ENCODE assay signal across 1 fruit fly cellular context in genomic region chr2L:22018861-22019270, dm6.
TF ChIP-seq lines count a peak whose summit lies in the region.

Gene tio, plus strand, starts transcription at chr2L:22019208.

TF ChIP-seq in whole organism, embryonic, 481 proteins besides CTCF, POLR2A, EP300 and RAD21 (continued from another document and continues in another):
- no peak for TF ChIP-seq Deaf1 (tag; optimal IDR thresholded peaks at IDR 0.05; lab: Kevin White, UChicago)
- TF ChIP-seq stc (GFP tag; IDR thresholded peaks at IDR 0.05; lab: Robert Waterston, UW) = peak; percentile 14; the same call in 1 of the 2 replicates
- peak; percentile 51; the same call in 1 of the 2 replicates for TF ChIP-seq CG32532 (GFP tag; IDR thresholded peaks at IDR 0.05; lab: Robert Waterston, UW)
- no peak for TF ChIP-seq jumu (GFP tag; optimal IDR thresholded peaks at IDR 0.05; lab: Kevin White, UChicago)
- TF ChIP-seq CG11456 (GFP tag; IDR thresholded peaks at IDR 0.05; lab: Robert Waterston, UW) = 0 out of 3 replicates have a peak, but pooled peaks have one; percentile 13
- peak; percentile 84 for TF ChIP-seq z (GFP tag; IDR thresholded peaks at IDR 0.05; lab: Robert Waterston, UW)
- no peak for TF ChIP-seq CG7786 (GFP tag; optimal IDR thresholded peaks at IDR 0.05; lab: Kevin White, UChicago)
- TF ChIP-seq Max (GFP tag; optimal IDR thresholded peaks at IDR 0.05; lab: Kevin White, UChicago) = no peak
- TF ChIP-seq row (GFP tag; IDR thresholded peaks at IDR 0.05; lab: Robert Waterston, UW) = no peak
- TF ChIP-seq chinmo (GFP tag; IDR thresholded peaks at IDR 0.05; lab: Robert Waterston, UW; ENCODE audit: partially characterized antibody) = peak; percentile 98
- no peak for TF ChIP-seq Dad (GFP tag; optimal IDR thresholded peaks at IDR 0.05; lab: Kevin White, UChicago)
- TF ChIP-seq CG13296 (GFP tag; optimal IDR thresholded peaks at IDR 0.05; lab: Kevin White, UChicago) = no peak
- TF ChIP-seq CG16815 (GFP tag; optimal IDR thresholded peaks at IDR 0.05; lab: Kevin White, UChicago) = no peak
- TF ChIP-seq ci (GFP tag; IDR thresholded peaks at IDR 0.05; lab: Robert Waterston, UW) = peak; percentile 61; the same call in 2 of the 3 replicates
- TF ChIP-seq repo (GFP tag; optimal IDR thresholded peaks at IDR 0.05; lab: Kevin White, UChicago) = no peak
- TF ChIP-seq Asciz (GFP tag; optimal IDR thresholded peaks at IDR 0.05; lab: Kevin White, UChicago) = no peak
- no peak for TF ChIP-seq HmgD (GFP tag; optimal IDR thresholded peaks at IDR 0.05; lab: Kevin White, UChicago)
- TF ChIP-seq CG7987 (GFP tag; optimal IDR thresholded peaks at IDR 0.05; lab: Kevin White, UChicago) = no peak
- no peak for TF ChIP-seq Kr (GFP tag; optimal IDR thresholded peaks at IDR 0.05; lab: Kevin White, UChicago)
- TF ChIP-seq Atf6 (GFP tag; IDR thresholded peaks at IDR 0.05; lab: Robert Waterston, UW) = 0 out of 2 replicates have a peak, but pooled peaks have one; percentile 23
- TF ChIP-seq BtbVII (GFP tag; optimal IDR thresholded peaks at IDR 0.05; lab: Kevin White, UChicago) = no peak
- TF ChIP-seq CG12299 (tag; optimal IDR thresholded peaks at IDR 0.05; lab: Kevin White, UChicago) = no peak
- TF ChIP-seq slou (GFP tag; optimal IDR thresholded peaks at IDR 0.05; lab: Kevin White, UChicago) = no peak
- TF ChIP-seq CG10979 (tag; optimal IDR thresholded peaks at IDR 0.05; lab: Kevin White, UChicago) = no peak
- TF ChIP-seq ham (GFP tag; IDR thresholded peaks at IDR 0.05; lab: Robert Waterston, UW) = no peak
- TF ChIP-seq CG14860 (GFP tag; IDR thresholded peaks at IDR 0.05; lab: Robert Waterston, UW; ENCODE audit: partially characterized antibody) = no peak
- no peak for TF ChIP-seq Pdp1 (GFP tag; optimal IDR thresholded peaks at IDR 0.05; lab: Kevin White, UChicago)
- TF ChIP-seq HLH4C (GFP tag; IDR thresholded peaks at IDR 0.05; lab: Robert Waterston, UW; ENCODE audit: partially characterized antibody) = no peak
- no peak for TF ChIP-seq Camta (GFP tag; optimal IDR thresholded peaks at IDR 0.05; lab: Kevin White, UChicago)
- TF ChIP-seq CG12391 (tag; optimal IDR thresholded peaks at IDR 0.05; lab: Kevin White, UChicago) = no peak
- TF ChIP-seq CG15269 (tag; optimal IDR thresholded peaks at IDR 0.05; lab: Kevin White, UChicago) = no peak
- TF ChIP-seq ems (GFP tag; optimal IDR thresholded peaks at IDR 0.05; lab: Kevin White, UChicago) = no peak
- TF ChIP-seq H2.0 (GFP tag; IDR thresholded peaks at IDR 0.05; lab: Robert Waterston, UW) = no peak
- TF ChIP-seq dpn (GFP tag; optimal IDR thresholded peaks at IDR 0.05; lab: Kevin White, UChicago) = no peak
- TF ChIP-seq Xrp1 (GFP tag; IDR thresholded peaks at IDR 0.05; lab: Robert Waterston, UW) = no peak
- TF ChIP-seq gcm2 (GFP tag; optimal IDR thresholded peaks at IDR 0.05; lab: Kevin White, UChicago) = no peak
- no peak for TF ChIP-seq al (GFP tag; IDR thresholded peaks at IDR 0.05; lab: Robert Waterston, UW)
- no peak for TF ChIP-seq zfh2 (GFP tag; optimal IDR thresholded peaks at IDR 0.05; lab: Kevin White, UChicago)
- TF ChIP-seq CG11398 (GFP tag; optimal IDR thresholded peaks at IDR 0.05; lab: Kevin White, UChicago) = no peak
- TF ChIP-seq bbx (GFP tag; IDR thresholded peaks at IDR 0.05; lab: Robert Waterston, UW; ENCODE audit: partially characterized antibody) = no peak
- no peak for TF ChIP-seq tup (GFP tag; optimal IDR thresholded peaks at IDR 0.05; lab: Kevin White, UChicago)
- no peak for TF ChIP-seq ab (GFP tag; optimal IDR thresholded peaks at IDR 0.05; lab: Kevin White, UChicago)
- peak; percentile 51 for TF ChIP-seq Side (GFP tag; optimal IDR thresholded peaks at IDR 0.05; lab: Kevin White, UChicago)
- no peak for TF ChIP-seq Vsx1 (GFP tag; optimal IDR thresholded peaks at IDR 0.05; lab: Kevin White, UChicago)
- TF ChIP-seq bowl (GFP tag; IDR thresholded peaks at IDR 0.05; lab: Robert Waterston, UW) = peak; percentile 58; the same call in 1 of the 2 replicates
- TF ChIP-seq CG6689 (GFP tag; IDR thresholded peaks at IDR 0.05; lab: Robert Waterston, UW) = no peak
- TF ChIP-seq CG4404 (GFP tag; IDR thresholded peaks at IDR 0.05; lab: Robert Waterston, UW) = no peak
- no peak for TF ChIP-seq CG9609 (GFP tag; optimal IDR thresholded peaks at IDR 0.05; lab: Kevin White, UChicago)
- TF ChIP-seq CG10462 (GFP tag; optimal IDR thresholded peaks at IDR 0.05; lab: Kevin White, UChicago) = no peak
- no peak for TF ChIP-seq Ada2b (GFP tag; IDR thresholded peaks at IDR 0.05; lab: Robert Waterston, UW)
- no peak for TF ChIP-seq CG1602 (GFP tag; optimal IDR thresholded peaks at IDR 0.05; lab: Kevin White, UChicago)
- no peak for TF ChIP-seq CG8089 (GFP tag; optimal IDR thresholded peaks at IDR 0.05; lab: Kevin White, UChicago)
- peak; percentile 67 for TF ChIP-seq cad (GFP tag; optimal IDR thresholded peaks at IDR 0.05; lab: Kevin White, UChicago)
- TF ChIP-seq CG2875 (GFP tag; optimal IDR thresholded peaks at IDR 0.05; lab: Kevin White, UChicago) = no peak
- TF ChIP-seq CG17829 (tag; optimal IDR thresholded peaks at IDR 0.05; lab: Kevin White, UChicago) = no peak
- no peak for TF ChIP-seq inv (GFP tag; IDR thresholded peaks at IDR 0.05; lab: Robert Waterston, UW; ENCODE audit: partially characterized antibody)
- peak; percentile 50 for TF ChIP-seq pfk (GFP tag; optimal IDR thresholded peaks at IDR 0.05; lab: Kevin White, UChicago)
- no peak for TF ChIP-seq CG16863 (GFP tag; optimal IDR thresholded peaks at IDR 0.05; lab: Kevin White, UChicago)
- TF ChIP-seq CG32772 (GFP tag; IDR thresholded peaks at IDR 0.05; lab: Robert Waterston, UW) = no peak
- TF ChIP-seq abd-A (tag; optimal IDR thresholded peaks at IDR 0.05; lab: Kevin White, UChicago) = peak; percentile 70
- TF ChIP-seq CG14710 (tag; optimal IDR thresholded peaks at IDR 0.05; lab: Kevin White, UChicago) = no peak
- no peak for TF ChIP-seq ATbp (GFP tag; optimal IDR thresholded peaks at IDR 0.05; lab: Kevin White, UChicago)
- no peak; the same call in 1 of the 2 replicates for TF ChIP-seq Awh (GFP tag; IDR thresholded peaks at IDR 0.05; lab: Robert Waterston, UW)
- TF ChIP-seq pros (GFP tag; optimal IDR thresholded peaks at IDR 0.05; lab: Kevin White, UChicago) = no peak
- no peak for TF ChIP-seq CG4707 (GFP tag; optimal IDR thresholded peaks at IDR 0.05; lab: Kevin White, UChicago)
- no peak for TF ChIP-seq ssp (GFP tag; IDR thresholded peaks at IDR 0.05; lab: Robert Waterston, UW)
- TF ChIP-seq CG6683 (GFP tag; optimal IDR thresholded peaks at IDR 0.05; lab: Kevin White, UChicago) = no peak
- TF ChIP-seq yki (optimal IDR thresholded peaks at IDR 0.05; lab: Kevin White, UChicago) = peak; percentile 99
- TF ChIP-seq maf-S (GFP tag; optimal IDR thresholded peaks at IDR 0.05; lab: Kevin White, UChicago) = no peak
- TF ChIP-seq CG17612 (GFP tag; IDR thresholded peaks at IDR 0.05; lab: Robert Waterston, UW) = no peak
- TF ChIP-seq jing (GFP tag; optimal IDR thresholded peaks at IDR 0.05; lab: Kevin White, UChicago) = no peak
- TF ChIP-seq CG2120 (GFP tag; optimal IDR thresholded peaks at IDR 0.05; lab: Kevin White, UChicago) = no peak
- no peak for TF ChIP-seq gro (GFP tag; optimal IDR thresholded peaks at IDR 0.05; lab: Kevin White, UChicago)
- no peak for TF ChIP-seq CG13775 (GFP tag; optimal IDR thresholded peaks at IDR 0.05; lab: Kevin White, UChicago)
- TF ChIP-seq CG14965 (GFP tag; optimal IDR thresholded peaks at IDR 0.05; lab: Kevin White, UChicago; ENCODE audit: borderline replicate concordance) = no peak
- no peak for TF ChIP-seq CG2678 (tag; optimal IDR thresholded peaks at IDR 0.05; lab: Kevin White, UChicago)
- no peak for TF ChIP-seq oc (tag; optimal IDR thresholded peaks at IDR 0.05; lab: Kevin White, UChicago)
- TF ChIP-seq fru (optimal IDR thresholded peaks at IDR 0.05; lab: Kevin White, UChicago) = no peak
- no peak for TF ChIP-seq Hsf (GFP tag; optimal IDR thresholded peaks at IDR 0.05; lab: Kevin White, UChicago)
- TF ChIP-seq nom (GFP tag; optimal IDR thresholded peaks at IDR 0.05; lab: Kevin White, UChicago) = no peak
- no peak for TF ChIP-seq ase (GFP tag; IDR thresholded peaks at IDR 0.05; lab: Robert Waterston, UW)
- no peak for TF ChIP-seq CG18619 (GFP tag; optimal IDR thresholded peaks at IDR 0.05; lab: Kevin White, UChicago)
- no peak for TF ChIP-seq CG10209 (GFP tag; optimal IDR thresholded peaks at IDR 0.05; lab: Kevin White, UChicago)
- no peak for TF ChIP-seq CG30431 (GFP tag; optimal IDR thresholded peaks at IDR 0.05; lab: Kevin White, UChicago)
- TF ChIP-seq Hr78 (GFP tag; optimal IDR thresholded peaks at IDR 0.05; lab: Kevin White, UChicago) = peak in 1 of 2 experiments; percentile 41
- TF ChIP-seq GATAe (GFP tag; conservative IDR thresholded peaks at IDR 0.05; lab: Robert Waterston, UW) = no peak
- TF ChIP-seq NC2α (GFP tag; optimal IDR thresholded peaks at IDR 0.05; lab: Kevin White, UChicago) = no peak
- TF ChIP-seq chif (GFP tag; optimal IDR thresholded peaks at IDR 0.05; lab: Kevin White, UChicago) = no peak
- no peak for TF ChIP-seq CG1647 (GFP tag; optimal IDR thresholded peaks at IDR 0.05; lab: Kevin White, UChicago)
- no peak for TF ChIP-seq CoRest (tag; optimal IDR thresholded peaks at IDR 0.05; lab: Kevin White, UChicago)
- no peak for TF ChIP-seq gsb-n (tag; optimal IDR thresholded peaks at IDR 0.05; lab: Kevin White, UChicago)
- TF ChIP-seq ash1 (GFP tag; optimal IDR thresholded peaks at IDR 0.05; lab: Kevin White, UChicago) = no peak
- no peak for TF ChIP-seq corto (GFP tag; optimal IDR thresholded peaks at IDR 0.05; lab: Kevin White, UChicago)
- no peak for TF ChIP-seq stwl (tag; optimal IDR thresholded peaks at IDR 0.05; lab: Kevin White, UChicago)
- TF ChIP-seq CG11504 (tag; optimal IDR thresholded peaks at IDR 0.05; lab: Kevin White, UChicago) = no peak
- TF ChIP-seq CG14667 (GFP tag; IDR thresholded peaks at IDR 0.05; lab: Robert Waterston, UW) = no peak
- no peak for TF ChIP-seq pita (GFP tag; optimal IDR thresholded peaks at IDR 0.05; lab: Kevin White, UChicago)
- TF ChIP-seq CG1792 (GFP tag; optimal IDR thresholded peaks at IDR 0.05; lab: Kevin White, UChicago) = no peak
- no peak for TF ChIP-seq CkIIα-i1 (GFP tag; IDR thresholded peaks at IDR 0.05; lab: Robert Waterston, UW)
- no peak for TF ChIP-seq CG33213 (GFP tag; optimal IDR thresholded peaks at IDR 0.05; lab: Kevin White, UChicago)
- no peak for TF ChIP-seq trem (tag; optimal IDR thresholded peaks at IDR 0.05; lab: Kevin White, UChicago)
- no peak for TF ChIP-seq PHDP (tag; optimal IDR thresholded peaks at IDR 0.05; lab: Kevin White, UChicago)
- no peak for TF ChIP-seq dati (GFP tag; IDR thresholded peaks at IDR 0.05; lab: Robert Waterston, UW)
- TF ChIP-seq insv (GFP tag; optimal IDR thresholded peaks at IDR 0.05; lab: Kevin White, UChicago) = no peak
- no peak for TF ChIP-seq Dp (GFP tag; optimal IDR thresholded peaks at IDR 0.05; lab: Kevin White, UChicago)
- TF ChIP-seq Bteb2 (GFP tag; optimal IDR thresholded peaks at IDR 0.05; lab: Kevin White, UChicago) = no peak
- no peak for TF ChIP-seq run (tag; optimal IDR thresholded peaks at IDR 0.05; lab: Kevin White, UChicago)
- no peak for TF ChIP-seq CG3407 (GFP tag; optimal IDR thresholded peaks at IDR 0.05; lab: Kevin White, UChicago)
- TF ChIP-seq CG34224 (GFP tag; IDR thresholded peaks at IDR 0.05; lab: Robert Waterston, UW; ENCODE audit: partially characterized antibody) = peak; percentile 63
- no peak for TF ChIP-seq btn (GFP tag; optimal IDR thresholded peaks at IDR 0.05; lab: Kevin White, UChicago)
- TF ChIP-seq CG8281 (tag; optimal IDR thresholded peaks at IDR 0.05; lab: Kevin White, UChicago) = no peak
- TF ChIP-seq CG7556 (GFP tag; optimal IDR thresholded peaks at IDR 0.05; lab: Kevin White, UChicago) = no peak
- no peak for TF ChIP-seq CG33557 (GFP tag; optimal IDR thresholded peaks at IDR 0.05; lab: Kevin White, UChicago)
- no peak for TF ChIP-seq CrebB (tag; optimal IDR thresholded peaks at IDR 0.05; lab: Kevin White, UChicago)
- no peak for TF ChIP-seq CG12219 (GFP tag; optimal IDR thresholded peaks at IDR 0.05; lab: Kevin White, UChicago)
- TF ChIP-seq Rx (GFP tag; IDR thresholded peaks at IDR 0.05; lab: Robert Waterston, UW) = no peak
- TF ChIP-seq tx (GFP tag; optimal IDR thresholded peaks at IDR 0.05; lab: Kevin White, UChicago) = no peak
- TF ChIP-seq CG7963 (GFP tag; IDR thresholded peaks at IDR 0.05; lab: Robert Waterston, UW; ENCODE audit: partially characterized antibody) = no peak
- TF ChIP-seq CG11085 (GFP tag; IDR thresholded peaks at IDR 0.05; lab: Robert Waterston, UW) = no peak
- no peak for TF ChIP-seq sima (GFP tag; optimal IDR thresholded peaks at IDR 0.05; lab: Kevin White, UChicago)
- TF ChIP-seq pan (optimal IDR thresholded peaks at IDR 0.05; lab: Kevin White, UChicago) = no peak
- no peak for TF ChIP-seq pan (GFP tag; optimal IDR thresholded peaks at IDR 0.05 in 1 of 2, IDR thresholded peaks at IDR 0.05 in 1 of 2)
- no peak for TF ChIP-seq tio (GFP tag; optimal IDR thresholded peaks at IDR 0.05; lab: Kevin White, UChicago)
- TF ChIP-seq lbe (GFP tag; optimal IDR thresholded peaks at IDR 0.05; lab: Kevin White, UChicago) = peak; percentile 60
- no peak for TF ChIP-seq zf30C (GFP tag; optimal IDR thresholded peaks at IDR 0.05; lab: Kevin White, UChicago)
- no peak for TF ChIP-seq shn (GFP tag; optimal IDR thresholded peaks at IDR 0.05; lab: Kevin White, UChicago)
- no peak for TF ChIP-seq Spps (tag; optimal IDR thresholded peaks at IDR 0.05; lab: Kevin White, UChicago)
- no peak for TF ChIP-seq Hr51 (GFP tag; optimal IDR thresholded peaks at IDR 0.05; lab: Kevin White, UChicago)
- TF ChIP-seq bab2 (GFP tag; optimal IDR thresholded peaks at IDR 0.05; lab: Kevin White, UChicago) = no peak
- no peak for TF ChIP-seq CG6654 (GFP tag; optimal IDR thresholded peaks at IDR 0.05; lab: Kevin White, UChicago)
- TF ChIP-seq ind (GFP tag; optimal IDR thresholded peaks at IDR 0.05; lab: Kevin White, UChicago) = no peak
- peak; percentile 84 for TF ChIP-seq kni (GFP tag; optimal IDR thresholded peaks at IDR 0.05; lab: Kevin White, UChicago)
- no peak for TF ChIP-seq jigr1 (GFP tag; IDR thresholded peaks at IDR 0.05; lab: Robert Waterston, UW)
- no peak for TF ChIP-seq lab (GFP tag; optimal IDR thresholded peaks at IDR 0.05; lab: Kevin White, UChicago)
- TF ChIP-seq fd96Cb (tag; optimal IDR thresholded peaks at IDR 0.05; lab: Kevin White, UChicago) = no peak
- TF ChIP-seq CG18262 (tag; optimal IDR thresholded peaks at IDR 0.05; lab: Kevin White, UChicago) = no peak
- no peak for TF ChIP-seq hkb (optimal IDR thresholded peaks at IDR 0.05; lab: Kevin White, UChicago)
- no peak for TF ChIP-seq hkb (GFP tag; IDR thresholded peaks at IDR 0.05; lab: Robert Waterston, UW)
- TF ChIP-seq sug (tag; optimal IDR thresholded peaks at IDR 0.05; lab: Kevin White, UChicago) = no peak
